Fruit fly (Drosophila melanogaster): ENCODE measurements around the gene Mrtf.

The Mrtf gene

DNA sequence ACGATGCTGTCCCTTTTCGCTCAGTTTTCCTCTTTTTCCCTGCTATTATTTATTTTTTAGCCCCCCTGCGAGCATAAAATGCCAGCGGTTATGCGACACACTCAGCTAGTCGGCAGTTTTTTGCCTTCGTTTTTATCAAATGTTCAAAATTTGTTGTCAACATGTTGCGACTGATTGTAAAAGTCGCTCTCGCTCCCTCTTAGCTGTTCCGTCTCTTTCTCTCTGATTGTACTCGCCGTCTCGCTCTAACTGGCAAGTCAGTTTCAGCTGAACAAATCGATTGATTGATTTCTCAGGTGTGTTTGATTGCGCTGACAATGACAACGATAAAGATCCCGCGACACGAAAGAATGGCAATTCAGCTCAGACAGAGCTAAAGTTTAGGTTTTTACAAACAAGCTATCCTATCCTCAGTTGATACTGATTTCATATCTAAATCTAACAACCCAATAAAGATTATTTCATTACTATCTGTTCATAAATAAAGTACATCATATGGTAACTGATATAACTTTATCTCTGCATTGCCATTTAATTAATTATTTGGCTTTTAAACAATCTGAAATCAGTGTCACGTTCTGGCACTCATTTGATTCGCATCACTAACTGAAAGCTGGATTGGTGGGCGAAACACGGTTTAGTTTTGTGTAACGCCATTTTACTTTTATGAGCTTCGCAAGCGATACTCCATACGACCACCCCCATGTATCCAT is 20.5 kb downstream of the Mrtf start:
- no peak for TF ChIP-seq Dll (optimal IDR thresholded peaks at IDR 0.05)
- no peak for TF ChIP-seq CG8478 (optimal IDR thresholded peaks at IDR 0.05)
- TF ChIP-seq usp (GFP tag; optimal IDR thresholded peaks at IDR 0.05): no peak
- TF ChIP-seq pan (optimal IDR thresholded peaks at IDR 0.05): no peak
- TF ChIP-seq psq (optimal IDR thresholded peaks at IDR 0.05): no peak
- no peak for TF ChIP-seq EcR (GFP tag; optimal IDR thresholded peaks at IDR 0.05)

DNA sequence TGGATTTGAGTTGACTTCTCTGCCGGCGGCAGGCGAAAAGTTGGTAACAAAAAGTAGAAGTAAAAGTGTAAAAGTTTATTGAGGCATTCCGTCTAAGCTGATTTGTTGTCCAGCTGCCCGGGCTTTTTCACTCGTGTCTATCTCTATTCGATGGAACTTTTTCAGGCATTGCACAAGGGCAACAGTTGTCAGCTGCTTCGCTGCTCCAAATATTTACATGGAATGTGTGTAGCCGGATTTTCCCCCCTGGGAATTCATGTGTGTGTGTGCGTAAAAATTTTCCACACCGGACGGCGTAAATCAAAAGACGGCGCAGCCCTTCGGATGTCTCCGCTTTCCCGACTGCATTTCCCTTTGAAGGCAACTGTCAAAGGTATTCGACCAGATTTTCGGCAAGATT is 21.4 kb downstream of the Mrtf start:
- no peak for TF ChIP-seq EcR (GFP tag; optimal IDR thresholded peaks at IDR 0.05)
- no peak for TF ChIP-seq psq (optimal IDR thresholded peaks at IDR 0.05)
- no peak for TF ChIP-seq Dll (optimal IDR thresholded peaks at IDR 0.05)

DNA sequence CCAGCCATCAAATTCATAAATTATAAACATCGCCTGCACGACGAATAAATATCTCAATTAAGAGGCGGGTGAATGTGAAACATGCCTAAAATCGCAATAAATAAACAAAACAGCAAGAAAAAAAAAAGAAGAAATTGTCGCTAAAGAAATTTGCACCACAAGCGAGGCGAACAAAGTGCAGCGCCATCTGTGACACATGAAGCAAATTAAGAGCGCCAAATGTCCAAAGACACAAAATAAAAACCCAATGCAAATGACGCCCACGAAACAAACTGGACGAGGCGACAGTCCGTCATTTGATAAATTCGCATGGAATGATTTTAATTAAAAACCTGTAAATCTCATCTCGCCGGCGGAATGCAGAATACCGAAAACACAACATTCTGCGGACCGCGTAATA is 22.6 kb downstream of the Mrtf start:
- TF ChIP-seq psq (optimal IDR thresholded peaks at IDR 0.05): no peak
- no peak for TF ChIP-seq CG8478 (optimal IDR thresholded peaks at IDR 0.05)
- TF ChIP-seq usp (GFP tag; optimal IDR thresholded peaks at IDR 0.05): no peak
- no peak for TF ChIP-seq Dll (optimal IDR thresholded peaks at IDR 0.05)
- no peak for TF ChIP-seq pan (optimal IDR thresholded peaks at IDR 0.05)
- no peak for TF ChIP-seq EcR (GFP tag; optimal IDR thresholded peaks at IDR 0.05)

DNA sequence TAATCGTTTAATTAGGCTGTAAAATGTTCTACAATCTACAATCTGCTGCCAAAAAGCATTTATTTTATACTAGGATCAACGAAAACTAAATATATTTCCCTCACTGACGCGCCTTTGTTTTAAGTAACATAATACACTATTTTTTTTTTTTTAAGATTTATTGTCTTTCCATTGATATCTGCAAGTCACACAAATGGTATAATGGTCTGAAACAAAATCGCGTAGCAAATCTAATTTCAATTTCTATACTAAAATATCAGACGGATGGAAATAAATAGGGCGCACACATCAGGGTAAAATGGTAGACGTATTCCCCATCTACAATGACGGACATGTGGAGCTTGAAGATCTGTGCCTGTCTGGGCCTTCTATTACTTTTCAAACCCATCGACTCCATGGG is 26.9 kb downstream of the Mrtf start, which contains the start of gene Acp62F:
Gene Acp62F, plus strand, starts transcription at position 301 of the 400 bp plus-strand sequence.
- no peak for TF ChIP-seq CG8478 (optimal IDR thresholded peaks at IDR 0.05)
- no peak for TF ChIP-seq usp (GFP tag; optimal IDR thresholded peaks at IDR 0.05)
- TF ChIP-seq psq (optimal IDR thresholded peaks at IDR 0.05): no peak
- no peak for TF ChIP-seq Dll (optimal IDR thresholded peaks at IDR 0.05)

DNA sequence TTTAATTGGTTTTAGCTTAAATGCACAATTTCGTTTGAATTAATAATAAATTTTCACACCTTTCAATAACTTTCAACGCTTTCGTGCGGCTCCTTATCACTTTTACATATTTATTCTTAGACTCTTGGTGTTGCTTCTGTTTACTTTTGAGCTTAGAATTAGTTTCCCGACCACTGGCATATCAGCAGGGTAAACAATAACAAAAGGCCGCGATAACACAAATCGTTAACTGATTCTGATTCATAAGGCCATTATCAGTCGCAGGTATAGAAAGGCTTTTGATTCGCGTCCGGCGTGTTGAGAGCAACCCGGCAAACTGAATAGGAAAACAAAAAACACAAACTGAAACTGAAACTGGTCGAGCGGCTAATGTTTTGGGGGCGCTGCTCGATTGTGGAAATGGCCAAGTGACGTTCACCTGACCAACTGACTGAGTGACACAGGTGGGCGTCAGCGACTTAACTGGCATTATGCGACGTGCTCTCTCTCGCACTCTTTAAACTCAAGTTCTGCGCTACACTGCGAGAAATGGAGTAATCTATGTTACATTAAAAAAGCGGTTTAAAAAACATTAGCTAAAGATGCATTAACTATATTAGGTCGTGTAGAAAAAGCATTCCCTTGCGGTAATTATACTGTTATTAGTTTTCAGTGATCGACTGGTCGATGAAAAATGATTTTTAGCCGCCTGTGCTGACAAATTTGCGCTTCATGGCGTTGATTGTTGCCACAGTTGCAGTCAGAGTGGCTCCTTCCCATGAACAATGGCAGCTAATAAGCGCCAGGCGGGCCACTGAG is 31.8 kb downstream of the Mrtf start:
- TF ChIP-seq CG8478 (optimal IDR thresholded peaks at IDR 0.05) (no peak), usp (GFP tag; optimal IDR thresholded peaks at IDR 0.05) (no peak), pan (optimal IDR thresholded peaks at IDR 0.05) (no peak), EcR (GFP tag; optimal IDR thresholded peaks at IDR 0.05) (no peak), psq (optimal IDR thresholded peaks at IDR 0.05) (no peak), Dll (optimal IDR thresholded peaks at IDR 0.05) (no peak)

DNA sequence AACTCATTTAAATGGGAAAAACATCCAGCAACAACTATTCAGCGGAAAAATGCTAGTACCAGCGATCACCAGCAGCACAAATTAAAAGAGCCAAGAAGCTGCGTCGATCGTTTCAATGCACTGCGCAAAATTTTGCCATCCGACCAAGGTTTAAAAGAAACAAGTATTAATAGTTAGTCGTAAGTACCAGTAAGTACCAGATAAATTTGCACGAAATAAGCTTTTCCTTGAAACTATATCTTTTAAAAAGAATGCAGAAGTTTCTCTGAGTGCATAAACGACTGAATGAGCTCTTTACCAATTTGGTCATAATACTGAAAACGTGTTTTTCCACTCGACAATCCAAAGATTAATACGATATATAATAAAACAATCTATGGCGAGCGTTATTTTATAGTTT is 33.1 kb downstream of the Mrtf start:
- TF ChIP-seq pan (optimal IDR thresholded peaks at IDR 0.05) (no peak), psq (optimal IDR thresholded peaks at IDR 0.05) (no peak), Dll (optimal IDR thresholded peaks at IDR 0.05) (no peak), usp (GFP tag; optimal IDR thresholded peaks at IDR 0.05) (no peak), CG8478 (optimal IDR thresholded peaks at IDR 0.05) (no peak), EcR (GFP tag; optimal IDR thresholded peaks at IDR 0.05) (no peak)

DNA sequence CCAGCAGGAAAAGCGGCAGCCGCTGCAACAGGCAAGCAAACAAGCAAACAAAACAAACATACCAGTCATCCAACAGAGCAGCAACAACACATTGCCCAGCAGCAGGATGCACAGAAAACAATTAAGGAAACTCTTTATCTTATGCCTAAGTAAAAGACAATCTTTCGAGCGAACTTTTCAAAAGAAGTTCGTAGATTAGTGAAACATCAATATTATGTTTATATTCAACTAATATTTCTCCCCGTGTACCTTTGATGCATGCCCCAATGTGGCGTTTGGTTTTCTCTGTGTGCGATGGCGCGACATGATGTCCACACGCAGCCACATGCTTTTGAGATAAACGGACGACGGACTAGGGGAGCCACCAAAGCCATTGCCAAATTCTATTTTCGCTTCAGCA is 35.4 kb downstream of the Mrtf start:
- no peak for TF ChIP-seq usp (GFP tag; optimal IDR thresholded peaks at IDR 0.05)
- TF ChIP-seq pan (optimal IDR thresholded peaks at IDR 0.05): no peak
- no peak for TF ChIP-seq EcR (GFP tag; optimal IDR thresholded peaks at IDR 0.05)
- no peak for TF ChIP-seq psq (optimal IDR thresholded peaks at IDR 0.05)
- no peak for TF ChIP-seq Dll (optimal IDR thresholded peaks at IDR 0.05)
- TF ChIP-seq CG8478 (optimal IDR thresholded peaks at IDR 0.05): no peak

DNA sequence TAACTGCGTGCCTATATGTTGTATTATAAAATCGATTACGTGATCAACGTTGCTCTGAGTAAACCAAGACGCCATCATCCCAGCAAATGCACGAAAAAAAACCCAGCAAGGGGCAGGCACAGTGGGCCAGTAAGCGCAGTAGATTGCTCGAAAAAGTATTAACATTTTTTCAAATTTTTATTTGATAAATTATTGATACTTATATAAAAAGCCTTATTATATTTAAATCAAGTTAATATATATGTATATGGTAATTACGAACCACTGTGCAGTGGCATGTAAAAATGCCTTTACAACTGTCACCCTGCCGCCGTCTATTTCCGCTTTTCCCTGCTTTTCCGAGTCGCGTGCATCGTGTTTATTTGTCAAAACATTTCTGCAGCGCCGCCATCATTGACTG is 39.3 kb downstream of the Mrtf start:
- TF ChIP-seq pan (optimal IDR thresholded peaks at IDR 0.05) (no peak), psq (optimal IDR thresholded peaks at IDR 0.05) (no peak), Dll (optimal IDR thresholded peaks at IDR 0.05) (no peak), CG8478 (optimal IDR thresholded peaks at IDR 0.05) (no peak), EcR (GFP tag; optimal IDR thresholded peaks at IDR 0.05) (no peak), usp (GFP tag; optimal IDR thresholded peaks at IDR 0.05) (no peak)

DNA sequence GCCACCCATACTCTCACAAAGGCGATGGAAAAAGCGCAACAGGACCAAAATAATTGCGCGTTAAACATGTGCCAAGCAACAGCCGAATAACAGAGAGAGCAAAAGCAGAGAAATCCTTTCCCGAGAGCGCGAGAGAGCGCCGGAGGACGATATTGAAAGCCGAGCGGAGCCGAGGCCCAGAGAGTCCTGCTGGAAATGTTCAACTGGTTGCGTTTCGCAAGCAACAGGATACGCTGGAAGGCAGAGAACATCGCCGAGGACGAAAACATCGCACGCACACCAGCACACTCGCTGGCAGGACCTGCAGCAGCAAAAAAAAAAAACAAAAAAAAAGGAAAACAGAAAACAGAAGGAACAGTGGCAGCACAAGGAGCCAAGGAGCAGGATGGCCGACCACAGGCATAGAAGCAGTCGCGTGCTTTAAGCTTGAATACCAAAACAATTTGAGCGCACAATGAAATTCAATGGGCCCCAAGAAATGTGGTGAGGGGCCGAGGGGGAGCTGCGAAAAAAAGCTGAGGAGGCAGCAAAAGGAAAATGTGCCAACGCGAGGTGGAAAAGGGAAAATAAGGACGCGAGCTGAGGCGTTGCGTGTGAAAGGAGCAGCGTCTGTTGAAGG is 53.6 kb downstream of the Mrtf start:
- TF ChIP-seq pan (optimal IDR thresholded peaks at IDR 0.05) (no peak), psq (optimal IDR thresholded peaks at IDR 0.05) (no peak), Dll (optimal IDR thresholded peaks at IDR 0.05) (no peak), CG8478 (optimal IDR thresholded peaks at IDR 0.05) (no peak), EcR (GFP tag; optimal IDR thresholded peaks at IDR 0.05) (no peak), usp (GFP tag; optimal IDR thresholded peaks at IDR 0.05) (no peak)

DNA sequence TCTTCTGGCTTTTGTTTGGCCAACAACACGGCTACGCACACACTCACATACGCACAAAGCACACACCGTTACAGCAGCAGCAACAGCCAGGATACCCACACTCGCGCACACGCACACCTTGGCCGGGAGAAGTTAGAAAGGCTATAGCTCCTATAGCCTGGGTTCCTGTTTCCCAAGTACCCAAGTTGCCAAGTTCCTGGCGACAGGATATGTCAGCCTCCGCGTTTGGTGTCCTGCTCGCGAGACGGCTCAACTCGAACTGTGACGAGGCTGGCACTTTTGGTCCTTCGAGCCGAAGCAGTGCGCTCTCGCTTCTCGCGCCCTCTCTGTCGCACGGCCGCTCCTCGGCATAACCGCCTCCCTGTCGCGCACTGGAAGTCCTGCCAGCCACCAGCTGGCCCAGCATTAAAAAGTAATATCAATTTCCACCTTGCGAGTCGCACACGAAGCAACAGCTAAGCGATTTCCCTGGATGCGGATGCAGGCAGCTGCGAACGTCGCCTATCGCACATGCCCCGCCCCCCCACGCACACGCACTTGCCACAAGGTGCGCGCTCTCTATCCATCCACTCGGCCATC is 54.8 kb downstream of the Mrtf start, which contains the start of gene Fife:
Gene Fife, minus strand, starts transcription at position 229 of the 579 bp plus-strand sequence.
- no peak for TF ChIP-seq psq (optimal IDR thresholded peaks at IDR 0.05)
- TF ChIP-seq CG8478 (optimal IDR thresholded peaks at IDR 0.05): no peak
- TF ChIP-seq pan (optimal IDR thresholded peaks at IDR 0.05): no peak
- no peak for TF ChIP-seq Dll (optimal IDR thresholded peaks at IDR 0.05)
- no peak for TF ChIP-seq usp (GFP tag; optimal IDR thresholded peaks at IDR 0.05)

DNA sequence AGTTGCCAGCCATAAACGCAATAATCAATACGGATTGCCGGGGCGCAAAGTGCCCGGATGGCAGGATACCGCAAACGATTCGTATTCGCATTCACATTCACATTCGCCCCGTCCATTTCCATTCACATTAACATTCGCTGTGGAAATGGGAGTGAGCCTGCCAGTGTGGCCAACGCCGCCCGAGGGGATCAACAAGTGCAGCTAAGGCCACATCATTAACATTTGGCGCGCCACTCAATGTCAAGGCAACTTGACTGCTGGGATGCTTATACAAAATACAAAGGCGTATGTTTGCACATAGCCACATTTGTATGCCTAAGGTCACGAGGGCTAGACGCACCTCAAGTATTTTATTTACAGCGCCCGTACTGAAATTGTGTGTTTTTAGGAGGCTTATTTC is 63.9 kb downstream of the Mrtf start:
- no peak for TF ChIP-seq Dll (optimal IDR thresholded peaks at IDR 0.05)
- TF ChIP-seq usp (GFP tag; optimal IDR thresholded peaks at IDR 0.05): no peak
- TF ChIP-seq CG8478 (optimal IDR thresholded peaks at IDR 0.05): no peak
- TF ChIP-seq pan (optimal IDR thresholded peaks at IDR 0.05): no peak
- no peak for TF ChIP-seq psq (optimal IDR thresholded peaks at IDR 0.05)
- no peak for TF ChIP-seq EcR (GFP tag; optimal IDR thresholded peaks at IDR 0.05)
